Worm (Caenorhabditis elegans) whole organism, young adult: Measurements from ENCODE around the gene mrp-5.

Experiments used
- Y67H2A.10 ChIP-seq: fragments of 200-800 bp; sonication (Bioruptor generic); conservative IDR thresholded peaks from 2 replicates; pipeline ENCODE4 v1.3.6; 2022; ENCODE audit warnings: missing genetic modification reagents, missing genetic modification characterization, missing compliant biosample characterization
- aptf-3 ChIP-seq: fragments of 200-800 bp; sonication (Bioruptor generic); IDR thresholded peaks from 2 replicates; pipeline ENCODE4 v1.3.6; 2022; ENCODE audit warnings: missing genetic modification characterization, missing compliant biosample characterization
- sea-2 ChIP-seq: fragments of 200-800 bp; sonication (Bioruptor generic); IDR thresholded peaks from 2 replicates; pipeline ENCODE4 v1.3.6; 2022; ENCODE audit warnings: missing genetic modification characterization, missing compliant biosample characterization

DNA sequence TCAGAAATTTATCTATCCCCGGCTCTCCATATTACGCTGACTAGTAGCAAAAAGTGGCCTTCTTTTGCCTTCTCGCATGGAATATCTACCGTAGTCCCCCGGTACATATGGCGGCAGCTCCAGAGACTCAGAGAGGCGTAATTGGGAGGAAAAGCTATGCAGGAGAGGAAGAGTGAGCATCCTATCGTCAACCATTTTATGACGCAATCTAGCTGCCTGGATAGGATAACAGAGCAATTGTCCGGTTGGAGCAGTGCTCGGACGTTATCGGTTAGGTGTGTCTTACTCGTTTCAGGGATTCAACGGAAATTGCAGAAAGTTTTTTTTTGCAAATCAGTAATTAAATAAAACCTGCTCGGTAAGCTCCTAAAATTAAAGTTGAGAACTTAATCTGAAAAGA, 11.1 kb upstream of the mrp-5 start:
- TF ChIP-seq aptf-3 = no peak
- no peak for TF ChIP-seq sea-2 (GFP tag; lab: Robert Waterston, UW)
- no peak for TF ChIP-seq Y67H2A.10
